Worm (Caenorhabditis elegans) whole organism, L4 larva: ENCODE data around the gene C27F2.4.
"Not testable (repeated sequence)": the region's sequence is repeated elsewhere in the genome, so short reads cannot be mapped to it uniquely, and the experiment has no call there.

Source experiments
- F49E8.2 ChIP-seq: sonication (generic microtip); optimal IDR thresholded peaks from 2 replicates; lab custom pipeline; 2016; ENCODE audit warnings: missing compliant biosample characterization, mild to moderate bottlenecking, missing genetic modification characterization, borderline replicate concordance
- Y48G9A.11 ChIP-seq: fragments of 200-800 bp; sonication (Bioruptor generic); IDR thresholded peaks from 2 replicates; pipeline ENCODE4 v1.3.6; 2022; ENCODE audit warnings: missing genetic modification reagents, missing genetic modification characterization, missing compliant biosample characterization
- ceh-20 ChIP-seq: fragments of 200-800 bp; sonication (Bioruptor generic); IDR thresholded peaks from 2 replicates; pipeline ENCODE4 v1.3.6; 2022; ENCODE audit warnings: missing genetic modification reagents, missing genetic modification characterization, missing compliant biosample characterization
- ceh-32 ChIP-seq: sonication (generic microtip); optimal IDR thresholded peaks from 2 replicates; lab custom pipeline; 2016; ENCODE audit warnings: mild to moderate bottlenecking, missing genetic modification characterization, missing compliant biosample characterization; ENCODE audit not compliant: poor library complexity
- ceh-44 ChIP-seq: fragments of 200-800 bp; sonication (Bioruptor generic); IDR thresholded peaks from 2 replicates; pipeline ENCODE4 v1.3.6; 2022; ENCODE audit warnings: missing genetic modification reagents, missing genetic modification characterization, missing compliant biosample characterization
- ces-1 ChIP-seq: fragments of 150-350 bp; sonication (generic microtip); optimal IDR thresholded peaks from 4 replicates; lab custom pipeline; 2014; ENCODE audit warnings: missing biosample characterization, missing genetic modification reagents, missing genetic modification characterization
- ctbp-1 ChIP-seq: fragments of 200-800 bp; sonication (Bioruptor generic); IDR thresholded peaks from 2 replicates; pipeline ENCODE4 v1.3.6; 2022; ENCODE audit warnings: missing genetic modification reagents, missing genetic modification characterization, missing compliant biosample characterization
- daf-16 ChIP-seq, 3 experiments: sonication (generic microtip); optimal IDR thresholded peaks; 2 replicates each; lab custom pipeline; 2016 to 2017; ENCODE audit warnings: missing genetic modification characterization in 3 of 3, missing genetic modification reagents in 3 of 3, mild to moderate bottlenecking in 2 of 3, missing compliant biosample characterization in 2 of 3, missing biosample characterization in 1 of 3, moderate library complexity in 1 of 3
- daf-8 ChIP-seq: fragments of 200-800 bp; sonication (Bioruptor generic); IDR thresholded peaks from 2 replicates; pipeline ENCODE4 v1.3.6; 2022; ENCODE audit warnings: missing genetic modification characterization, missing compliant biosample characterization
- dmd-6 ChIP-seq: fragments of 200-800 bp; sonication (Bioruptor generic); IDR thresholded peaks from 2 replicates; pipeline ENCODE4 v1.3.6; 2022; ENCODE audit warnings: missing genetic modification reagents, missing genetic modification characterization, missing compliant biosample characterization
- duxl-1 ChIP-seq: sonication (generic microtip); optimal IDR thresholded peaks from 2 replicates; lab custom pipeline; 2016; ENCODE audit warnings: mild to moderate bottlenecking, missing genetic modification characterization, moderate library complexity, missing compliant biosample characterization; ENCODE audit not compliant: poor library complexity
- dve-1 ChIP-seq: sonication (generic microtip); optimal IDR thresholded peaks from 2 replicates; lab custom pipeline; 2017; ENCODE audit warnings: antibody characterized with exemption, mild to moderate bottlenecking, missing genetic modification characterization, missing compliant biosample characterization; ENCODE audit not compliant: insufficient read depth
- fkh-10 ChIP-seq: fragments of 150-350 bp; optimal IDR thresholded peaks from 2 replicates; lab custom pipeline; 2014; ENCODE audit warnings: missing biosample characterization, missing genetic modification reagents, missing genetic modification characterization
- fos-1 ChIP-seq: fragments of 150-350 bp; optimal IDR thresholded peaks from 2 replicates; lab custom pipeline; 2014; ENCODE audit warnings: missing biosample characterization, missing genetic modification characterization
- hif-1 ChIP-seq, 2 experiments: sonication (generic microtip); optimal IDR thresholded peaks; 2 replicates each; lab custom pipeline; 2016 to 2017; ENCODE audit warnings: missing compliant biosample characterization in 2 of 2, missing genetic modification characterization in 2 of 2, missing genetic modification reagents in 2 of 2, missing genotype in 2 of 2, mild to moderate bottlenecking in 1 of 2
- hlh-11 ChIP-seq: fragments of 200-800 bp; sonication (Bioruptor generic); optimal IDR thresholded peaks from 2 replicates; lab custom pipeline; 2018; ENCODE audit warnings: mild to moderate bottlenecking, missing genetic modification characterization, missing compliant biosample characterization
- hlh-30 ChIP-seq: sonication (generic microtip); optimal IDR thresholded peaks from 2 replicates; lab custom pipeline; 2017; ENCODE audit warnings: antibody characterized with exemption, mild to moderate bottlenecking, missing genetic modification characterization, missing compliant biosample characterization; ENCODE audit not compliant: insufficient read depth
- hmg-1.1 ChIP-seq: fragments of 200-800 bp; sonication (Bioruptor generic); IDR thresholded peaks from 2 replicates; pipeline ENCODE4 v1.3.6; 2022; ENCODE audit warnings: missing genetic modification reagents, missing genetic modification characterization, missing compliant biosample characterization
- lin-15B ChIP-seq: fragments of 150-350 bp; sonication (generic microtip); optimal IDR thresholded peaks from 3 replicates; lab custom pipeline; 2014; ENCODE audit warnings: missing biosample characterization, missing genetic modification characterization
- lsy-2 ChIP-seq, 2 experiments: fragments of 150-350 bp in 1 of 2; sonication (generic microtip) in 1 of 2; optimal IDR thresholded peaks; 2 replicates each; lab custom pipeline; 2014 to 2017; ENCODE audit warnings: missing biosample characterization in 2 of 2, missing genetic modification characterization in 2 of 2
- madf-9 ChIP-seq: fragments of 200-800 bp; sonication (Bioruptor generic); conservative IDR thresholded peaks from 2 replicates; pipeline ENCODE4 v1.3.6; 2022; ENCODE audit warnings: missing genetic modification reagents, missing genetic modification characterization, missing compliant biosample characterization
- mdl-1 ChIP-seq, 2 experiments: fragments of 150-350 bp in 1 of 2; sonication (generic microtip) in 1 of 2; optimal IDR thresholded peaks; 2 replicates each; lab custom pipeline; 2014 to 2017; ENCODE audit warnings: missing biosample characterization in 2 of 2, missing genetic modification characterization in 2 of 2
- mdt-29 ChIP-seq: fragments of 200-800 bp; sonication (Bioruptor generic); IDR thresholded peaks from 2 replicates; pipeline ENCODE4 v1.3.6; 2022; ENCODE audit warnings: missing genetic modification reagents, missing genetic modification characterization, missing compliant biosample characterization
- mxl-2 ChIP-seq: fragments of 200-800 bp; sonication (Bioruptor generic); conservative IDR thresholded peaks from 2 replicates; pipeline ENCODE4 v1.3.6; 2022; ENCODE audit warnings: missing genetic modification reagents, missing genetic modification characterization, missing compliant biosample characterization
- nhr-11 ChIP-seq: fragments of 150-350 bp; optimal IDR thresholded peaks from 2 replicates; lab custom pipeline; 2014; ENCODE audit warnings: missing biosample characterization, missing genetic modification characterization
- nhr-28 ChIP-seq: fragments of 150-350 bp; optimal IDR thresholded peaks from 2 replicates; lab custom pipeline; 2014; ENCODE audit warnings: missing biosample characterization, missing genetic modification characterization
- nhr-41 ChIP-seq: fragments of 200-800 bp; sonication (Bioruptor generic); IDR thresholded peaks from 2 replicates; pipeline ENCODE4 v1.3.6; 2022; ENCODE audit warnings: missing genetic modification reagents, missing genetic modification characterization, missing compliant biosample characterization
- nhr-42 ChIP-seq: fragments of 200-800 bp; sonication (Bioruptor generic); IDR thresholded peaks from 2 replicates; pipeline ENCODE4 v1.3.6; 2022; ENCODE audit warnings: missing genetic modification characterization, missing compliant biosample characterization
- nhr-77 ChIP-seq: fragments of 150-350 bp; optimal IDR thresholded peaks from 2 replicates; lab custom pipeline; 2014; ENCODE audit warnings: missing biosample characterization, missing genetic modification characterization
- skn-1 ChIP-seq: fragments of 150-350 bp; optimal IDR thresholded peaks from 2 replicates; lab custom pipeline; 2014; ENCODE audit warnings: missing biosample characterization, missing genetic modification characterization
- snpc-1.2 ChIP-seq: fragments of 200-800 bp; sonication (Bioruptor generic); IDR thresholded peaks from 2 replicates; pipeline ENCODE4 v1.3.6; 2022; ENCODE audit warnings: missing genetic modification reagents, missing genetic modification characterization, missing compliant biosample characterization
- snpc-4 ChIP-seq: fragments of 150-350 bp; optimal IDR thresholded peaks from 2 replicates; lab custom pipeline; 2014; ENCODE audit warnings: missing biosample characterization, missing genetic modification characterization
- spr-3 ChIP-seq: fragments of 200-800 bp; sonication (Bioruptor generic); optimal IDR thresholded peaks from 2 replicates; lab custom pipeline; 2018; ENCODE audit warnings: mild to moderate bottlenecking, missing genetic modification characterization, missing compliant biosample characterization
- tag-97 ChIP-seq: fragments of 200-800 bp; sonication (Bioruptor generic); IDR thresholded peaks from 2 replicates; pipeline ENCODE4 v1.3.6; 2022; ENCODE audit warnings: missing genetic modification characterization, missing compliant biosample characterization
- unc-130 ChIP-seq: sonication (generic microtip); optimal IDR thresholded peaks from 2 replicates; lab custom pipeline; 2016; ENCODE audit warnings: missing genetic modification reagents, missing genetic modification characterization, missing compliant biosample characterization
- unc-62 ChIP-seq, 3 experiments: fragments of 150-350 bp in 1 of 3; sonication (generic microtip); optimal IDR thresholded peaks in 2 of 3; peaks in 1 of 3; 1 replicate in 1 of 3; 2 replicates in 2 of 3; lab custom pipeline; 2014 to 2017; ENCODE audit warnings: missing biosample characterization in 3 of 3, missing genetic modification characterization in 3 of 3, missing genetic modification reagents in 3 of 3, missing genotype in 1 of 3
- vab-7 ChIP-seq: fragments of 200-800 bp; sonication (Bioruptor generic); IDR thresholded peaks from 2 replicates; pipeline ENCODE4 v1.3.6; 2022; ENCODE audit warnings: missing genetic modification reagents, missing genetic modification characterization, missing compliant biosample characterization
- zip-2 ChIP-seq: fragments of 150-350 bp; optimal IDR thresholded peaks from 2 replicates; lab custom pipeline; 2014; ENCODE audit warnings: missing biosample characterization, missing genetic modification characterization
- ztf-11 ChIP-seq: fragments of 150-350 bp; optimal IDR thresholded peaks from 2 replicates; lab custom pipeline; 2014; ENCODE audit warnings: missing biosample characterization, missing genetic modification characterization

C27F2.4 gene

DNA sequence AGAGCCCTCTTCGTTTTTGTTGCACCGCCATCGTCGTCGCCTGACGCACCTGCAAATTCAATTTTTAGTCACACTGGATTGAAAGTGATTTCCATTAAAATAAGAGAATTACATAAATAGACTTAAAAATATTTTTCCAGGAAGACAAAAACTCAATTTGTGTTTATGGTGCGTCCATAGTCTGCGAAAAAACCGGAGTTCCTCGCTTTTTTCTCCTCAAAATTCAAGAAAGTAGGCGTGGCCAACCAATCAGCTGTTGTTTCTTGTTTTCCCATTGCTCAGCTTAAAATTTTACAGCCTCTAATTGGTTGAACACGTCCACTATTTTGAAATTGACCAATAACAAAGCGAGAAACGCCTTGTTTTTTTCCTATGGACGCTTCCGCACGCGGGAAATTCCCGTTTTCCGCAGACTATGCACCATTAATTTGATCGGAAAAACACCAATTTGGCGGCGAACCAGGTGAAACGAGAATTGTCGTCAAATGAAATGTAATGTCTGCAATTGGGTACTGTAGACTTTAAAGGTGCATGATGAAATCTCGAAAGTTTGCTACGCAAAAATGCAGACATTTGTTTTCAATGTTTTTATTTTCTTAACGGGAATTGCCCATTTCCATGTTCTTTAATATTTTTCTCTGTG is 24.5 kb upstream of the C27F2.4 start, which contains the start of gene C27F2.7:
Gene C27F2.7 (minus strand): TSS at position 51 of the 643 bp plus-strand sequence.
- TF ChIP-seq lin-15B (tag; lab: Kevin White, UChicago) (no peak), nhr-11 (tag; lab: Kevin White, UChicago) (no peak), ceh-44 (no peak), daf-8 (GFP tag; lab: Robert Waterston, UW) (no peak), F49E8.2 (tag; lab: Kevin White, UChicago) (peak; percentile 11), unc-130 (GFP tag; lab: Kevin White, UChicago) (peak; percentile 41), hif-1 (tag; optimal IDR thresholded peaks at IDR 0.05; lab: Kevin White, UChicago) (no peak), Y48G9A.11 (peak; percentile 35; the same call in 1 of the 2 replicates)

DNA sequence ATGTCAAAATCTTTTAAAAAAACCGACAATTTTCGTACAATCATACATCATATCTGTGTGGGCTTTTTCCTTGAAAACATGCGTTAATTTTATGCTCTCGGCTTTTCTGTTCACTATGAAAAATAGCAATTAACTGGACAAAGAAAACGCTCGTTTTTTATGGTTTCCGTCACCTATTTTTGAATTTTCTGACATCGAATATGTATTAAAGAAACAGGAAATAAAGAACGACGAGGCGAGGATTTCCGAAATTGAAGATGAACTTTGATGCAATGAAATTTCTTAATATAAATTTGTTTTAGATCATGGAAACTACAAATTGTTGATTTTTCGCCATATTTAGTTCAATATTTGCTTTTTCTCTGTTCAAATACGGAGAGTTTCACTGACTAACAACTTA is 23.9 kb upstream of the C27F2.4 start:
- TF ChIP-seq nhr-77 (tag; lab: Kevin White, UChicago): no peak
- peak in 1 of 2 experiments; percentile 92 for TF ChIP-seq unc-62 (GFP tag; optimal IDR thresholded peaks at IDR 0.05 in 1 of 2; lab: Kevin White, UChicago)
- TF ChIP-seq unc-62 (tag; optimal IDR thresholded peaks at IDR 0.05; lab: Kevin White, UChicago): no peak
- TF ChIP-seq snpc-4: no peak
- TF ChIP-seq F49E8.2 (tag; lab: Kevin White, UChicago): no peak
- TF ChIP-seq mxl-2 (GFP tag; lab: Robert Waterston, UW): no peak

DNA sequence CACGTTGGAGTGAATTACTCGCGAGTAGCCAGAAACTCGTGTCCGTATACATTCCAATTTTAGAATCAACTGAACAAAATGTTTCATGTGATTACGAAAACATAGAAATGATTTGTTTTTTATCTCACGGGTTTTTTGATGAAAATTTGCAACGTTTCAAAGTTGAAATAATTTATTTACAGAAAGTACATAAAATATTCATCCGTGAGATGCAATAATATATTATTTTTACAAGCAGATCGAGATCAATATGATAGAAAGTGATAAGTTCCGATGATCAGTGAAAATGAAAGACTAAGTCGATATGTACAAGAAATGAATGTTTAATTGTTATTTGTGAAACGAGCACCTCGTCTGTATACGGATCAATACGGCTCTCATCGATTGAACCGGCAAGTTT is 20.3 kb upstream of the C27F2.4 start, which contains the start of gene C27F2.6:
Gene C27F2.6 (minus strand): TSS at position 101 of the 400 bp plus-strand sequence.
- TF ChIP-seq nhr-28, nhr-41, hmg-1.1: not testable (repeated sequence)
- TF ChIP-seq, all 104 proteins: peak for 0; not testable (repeated sequence) for 104

DNA sequence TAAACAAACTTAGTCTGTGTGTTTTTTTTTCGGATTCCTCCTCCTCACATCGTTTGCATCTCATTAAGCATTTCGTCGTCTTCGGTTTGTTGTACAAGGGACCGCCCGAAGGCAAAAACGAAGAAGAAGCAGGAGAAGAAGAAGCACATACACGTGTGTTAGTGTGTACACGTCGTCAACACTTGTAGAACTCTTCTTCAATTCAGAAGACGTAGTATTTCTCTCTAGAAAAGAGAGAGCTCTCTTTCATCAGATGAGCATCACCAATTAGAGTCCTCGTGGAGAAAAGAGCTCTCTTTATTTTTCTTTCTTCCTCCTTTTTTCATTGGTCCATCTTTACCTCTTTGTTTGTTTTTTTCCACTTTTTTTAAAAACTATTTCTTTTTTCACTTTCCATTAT is 8.0 kb upstream of the C27F2.4 start:
- TF ChIP-seq skn-1 (tag; lab: Kevin White, UChicago) (no peak), duxl-1 (no peak), snpc-1.2 (GFP tag; lab: Robert Waterston, UW) (no peak), hmg-1.1 (no peak), tag-97 (no peak), mdl-1 (tag; optimal IDR thresholded peaks at IDR 0.05; lab: Kevin White, UChicago) (peak in 1 of 2 experiments; percentile 53), fkh-10 (GFP tag; lab: Kevin White, UChicago) (no peak), Y48G9A.11 (no peak), madf-9 (no peak), hlh-30 (tag; lab: Kevin White, UChicago) (no peak), ctbp-1 (GFP tag; lab: Robert Waterston, UW) (0 out of 2 replicates have a peak, but pooled peaks have one; percentile 22), snpc-4 (no peak), vab-7 (GFP tag; lab: Robert Waterston, UW) (no peak), nhr-42 (GFP tag; lab: Robert Waterston, UW) (no peak), zip-2 (tag; lab: Kevin White, UChicago) (no peak), dve-1 (tag; lab: Kevin White, UChicago) (no peak), spr-3 (GFP tag; lab: Kevin White, UChicago) (no peak), dmd-6 (no peak)

DNA sequence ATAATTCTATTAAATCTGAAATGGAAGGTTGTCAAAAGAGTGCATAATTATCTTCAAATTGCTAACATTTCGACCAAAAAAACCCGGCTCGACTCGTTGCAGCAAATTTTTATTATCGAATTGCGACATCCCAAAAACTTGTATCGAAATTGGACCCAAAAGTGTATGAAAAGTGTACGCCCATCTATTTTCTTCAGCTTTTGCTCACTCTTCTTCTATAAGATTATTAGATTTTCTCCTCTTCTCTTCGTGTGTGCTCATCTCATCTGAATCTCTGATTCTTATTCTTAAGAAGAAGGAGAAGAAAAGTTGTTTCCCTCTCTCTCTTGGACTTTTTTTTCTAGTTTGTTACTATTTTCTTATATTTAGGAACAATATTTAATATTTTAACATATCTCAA is 7.1 kb upstream of the C27F2.4 start:
- no peak for TF ChIP-seq ceh-20
- TF ChIP-seq lsy-2 (tag; optimal IDR thresholded peaks at IDR 0.05; lab: Kevin White, UChicago): peak in 1 of 2 experiments; percentile 31
- TF ChIP-seq hlh-11 (tag; lab: Kevin White, UChicago): no peak
- no peak for TF ChIP-seq hif-1 (tag; optimal IDR thresholded peaks at IDR 0.05; lab: Kevin White, UChicago)
- no peak for TF ChIP-seq dve-1 (tag; lab: Kevin White, UChicago)
- TF ChIP-seq mdt-29 (GFP tag; lab: Robert Waterston, UW): no peak
- no peak for TF ChIP-seq zip-2 (tag; lab: Kevin White, UChicago)
- TF ChIP-seq ctbp-1 (GFP tag; lab: Robert Waterston, UW): 0 out of 2 replicates have a peak, but pooled peaks have one; percentile 23
- TF ChIP-seq hlh-30 (tag; lab: Kevin White, UChicago): no peak
- no peak for TF ChIP-seq ceh-32
- peak; percentile 79 for TF ChIP-seq fkh-10 (GFP tag; lab: Kevin White, UChicago)
- no peak for TF ChIP-seq ztf-11 (tag; lab: Kevin White, UChicago)
- no peak for TF ChIP-seq nhr-77 (tag; lab: Kevin White, UChicago)
- no peak for TF ChIP-seq snpc-4
- TF ChIP-seq fos-1 (tag; lab: Kevin White, UChicago): no peak
- no peak for TF ChIP-seq daf-16 (GFP tag; optimal IDR thresholded peaks at IDR 0.05; lab: Kevin White, UChicago)
- no peak for TF ChIP-seq daf-16 (tag; optimal IDR thresholded peaks at IDR 0.05; lab: Kevin White, UChicago)
- peak; percentile 95 for TF ChIP-seq ces-1 (GFP tag; lab: Kevin White, UChicago)
